Worm (Caenorhabditis elegans): ENCODE data around the gene Y57A10A.4.

DNA sequence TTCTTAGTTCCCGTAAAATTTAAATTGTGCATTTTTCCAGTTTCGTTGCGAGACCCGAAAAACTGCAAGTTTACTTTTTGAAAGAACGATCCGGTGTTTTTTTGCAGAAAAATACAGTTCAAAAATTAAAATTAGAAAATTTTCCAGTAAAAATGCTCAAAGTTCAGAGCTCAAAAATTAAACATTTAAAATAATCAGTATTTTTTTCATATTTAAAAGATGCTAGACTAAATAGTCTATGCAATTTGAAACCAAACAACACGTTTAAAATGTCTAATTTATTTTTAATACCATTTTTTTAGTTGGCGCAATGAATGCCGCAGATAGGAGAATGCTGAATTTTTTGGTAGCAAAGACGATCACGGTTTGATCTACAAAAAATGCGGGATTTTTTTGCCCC is 4.4 kb upstream of the Y57A10A.4 start, which contains the start of gene Y57A10A.2:
- TF ChIP-seq mls-2 (tag; optimal IDR thresholded peaks at IDR 0.05) (no peak), lsy-2 (tag; optimal IDR thresholded peaks at IDR 0.05) (no peak), unc-39 (tag; optimal IDR thresholded peaks at IDR 0.05) (no peak), ztf-11 (tag; optimal IDR thresholded peaks at IDR 0.05) (no peak), snpc-4 (tag; optimal IDR thresholded peaks at IDR 0.05) (no peak), nhr-76 (tag; optimal IDR thresholded peaks at IDR 0.05) (no peak), elt-3 (tag; optimal IDR thresholded peaks at IDR 0.05) (no peak), pha-4 (tag; optimal IDR thresholded peaks at IDR 0.05) (no peak), ceh-39 (tag; optimal IDR thresholded peaks at IDR 0.05) (no peak)

Measured in whole organism, mixed stage, embryonic.